Fruit fly (Drosophila melanogaster) Kc167 (cell line): ENCODE results near the gene me31B.

Source experiments
- Myc ChIP-seq: fragments of >200 bp; optimal IDR thresholded peaks from 2 replicates; lab custom pipeline; 2017; ENCODE audit warnings: missing external identifiers
- h ChIP-seq: fragments of >200 bp; optimal IDR thresholded peaks from 3 replicates; lab custom pipeline; 2018; ENCODE audit warnings: missing external identifiers
- insv ChIP-seq: fragments of >200 bp; optimal IDR thresholded peaks from 3 replicates; lab custom pipeline; 2018; ENCODE audit warnings: missing external identifiers
- psq ChIP-seq: fragments of >200 bp; optimal IDR thresholded peaks from 2 replicates; lab custom pipeline; 2017; ENCODE audit warnings: missing external identifiers
- ttk ChIP-seq: sonication (Bioruptor generic); optimal IDR thresholded peaks from 2 replicates; lab custom pipeline; 2017; ENCODE audit warnings: missing external identifiers

DNA sequence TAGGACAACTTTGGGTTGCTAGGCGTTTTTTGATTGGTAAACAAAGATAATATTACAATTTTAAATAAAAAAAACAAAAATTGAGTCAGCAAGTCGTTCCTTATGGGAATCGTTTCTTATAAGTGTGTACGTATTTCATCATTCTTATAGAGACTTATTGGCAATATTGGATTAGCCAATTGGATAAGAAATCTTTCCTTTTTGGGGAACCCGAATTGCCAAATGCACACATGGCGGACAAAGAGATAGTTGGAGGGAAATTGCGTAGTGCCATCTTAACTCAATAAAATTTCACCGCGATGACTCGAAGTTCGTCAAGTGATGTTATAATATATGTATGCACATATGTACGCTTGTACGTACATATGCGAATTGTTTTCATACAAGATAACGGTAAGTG is 52.1 kb downstream of the me31B start:
- TF ChIP-seq ttk (lab: Kevin White, UChicago) (no peak), psq (no peak), Myc (no peak), h (lab: Kevin White, UChicago) (no peak), insv (no peak)
